Worm (Caenorhabditis elegans) whole organism, mixed stage, embryonic: Measurements from ENCODE around the gene srh-183.

Experiments used
- blmp-1 ChIP-seq: fragments of 150-350 bp; optimal IDR thresholded peaks from 2 replicates; lab custom pipeline; 2014; ENCODE audit warnings: missing biosample characterization, missing genetic modification characterization
- lsy-2 ChIP-seq: fragments of 150-350 bp; optimal IDR thresholded peaks from 2 replicates; lab custom pipeline; 2014; ENCODE audit warnings: missing biosample characterization, missing genetic modification characterization
- mab-5 ChIP-seq: fragments of 150-350 bp; optimal IDR thresholded peaks from 2 replicates; lab custom pipeline; 2014; ENCODE audit warnings: missing biosample characterization, missing genetic modification characterization
- mls-2 ChIP-seq: sonication (generic microtip); optimal IDR thresholded peaks from 2 replicates; lab custom pipeline; 2016; ENCODE audit warnings: mild to moderate bottlenecking, missing genetic modification characterization, moderate library complexity, missing compliant biosample characterization
- nhr-12 ChIP-seq: fragments of 150-350 bp; optimal IDR thresholded peaks from 2 replicates; lab custom pipeline; 2014; ENCODE audit warnings: missing biosample characterization, missing genetic modification characterization
- nhr-76 ChIP-seq: sonication (generic microtip); optimal IDR thresholded peaks from 2 replicates; lab custom pipeline; 2017; ENCODE audit warnings: missing biosample characterization, missing genetic modification characterization
- pha-4 ChIP-seq: fragments of 150-350 bp; optimal IDR thresholded peaks from 2 replicates; lab custom pipeline; 2018; ENCODE audit warnings: missing biosample characterization, missing genetic modification reagents, missing genetic modification characterization
- snpc-4 ChIP-seq: fragments of 150-350 bp; optimal IDR thresholded peaks from 2 replicates; lab custom pipeline; 2014; ENCODE audit warnings: missing biosample characterization, missing genetic modification characterization

DNA sequence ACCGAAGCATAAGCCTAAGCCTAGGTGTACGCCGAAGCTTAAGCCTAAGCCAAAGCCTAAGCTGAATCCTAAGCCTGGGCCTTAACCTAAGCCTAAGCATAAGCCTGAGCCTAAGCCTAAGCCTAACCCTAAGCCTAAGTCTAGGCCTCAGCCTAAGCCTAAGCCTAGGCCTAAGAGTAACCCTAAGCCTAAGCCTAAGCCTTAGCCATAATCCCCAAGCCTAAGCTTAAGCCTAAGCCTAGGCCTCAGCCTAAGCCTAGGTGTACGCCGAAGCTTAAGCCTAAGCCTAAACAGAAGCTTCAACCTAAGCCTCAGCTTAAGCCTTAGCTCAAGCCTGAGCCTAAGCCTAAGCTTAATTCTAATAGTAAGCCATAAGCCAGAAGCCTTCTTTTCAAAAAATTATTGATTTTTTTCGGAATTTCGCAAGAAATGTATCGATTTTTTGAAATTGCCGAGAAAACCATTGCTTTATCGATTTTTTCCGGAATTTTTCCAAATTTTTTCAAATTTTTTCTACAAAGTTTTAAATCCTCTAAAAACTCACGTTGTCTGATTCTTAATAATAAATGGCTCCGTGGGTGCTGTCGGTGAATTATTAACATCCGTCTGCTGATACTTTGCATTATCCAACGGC is 20.2 kb upstream of the srh-183 start:
- no peak for TF ChIP-seq snpc-4
- no peak for TF ChIP-seq pha-4 (tag; lab: Kevin White, UChicago)
- no peak for TF ChIP-seq nhr-76
- no peak for TF ChIP-seq mab-5 (tag; lab: Kevin White, UChicago)
- no peak for TF ChIP-seq lsy-2 (tag; lab: Kevin White, UChicago)
- TF ChIP-seq nhr-12, result no peak
- TF ChIP-seq blmp-1 (tag; lab: Kevin White, UChicago), result no peak
- TF ChIP-seq mls-2 (tag; lab: Kevin White, UChicago), result no peak
